Worm (Caenorhabditis elegans) whole organism, young adult: Measurements from ENCODE around the gene tni-1.

Source experiments
- F49E8.2 ChIP-seq: sonication (generic microtip); optimal IDR thresholded peaks from 3 replicates; lab custom pipeline; 2017; ENCODE audit warnings: missing genetic modification characterization, mild to moderate bottlenecking, missing compliant biosample characterization, antibody characterized with exemption, moderate library complexity; ENCODE audit not compliant: insufficient read depth
- attf-5 ChIP-seq: fragments of 200-800 bp; sonication (Bioruptor generic); optimal IDR thresholded peaks from 2 replicates; lab custom pipeline; 2018; ENCODE audit warnings: mild to moderate bottlenecking, missing genetic modification characterization, missing compliant biosample characterization

ce11 chrX:11386903-11387302 lies 9.6 kb upstream of the tni-1 start:
- TF ChIP-seq F49E8.2, result no peak
- TF ChIP-seq attf-5 (GFP tag; lab: Kevin White, UChicago), result no peak
